Worm (Caenorhabditis elegans) whole organism, late embryonic: ENCODE results near the gene mcat-1.

Source experiments
- K02D7.2 ChIP-seq: sonication (generic microtip); optimal IDR thresholded peaks from 2 replicates; lab custom pipeline; 2017; ENCODE audit warnings: mild to moderate bottlenecking, missing genetic modification characterization, missing compliant biosample characterization
- K09A11.1 ChIP-seq: sonication (generic microtip); optimal IDR thresholded peaks from 2 replicates; lab custom pipeline; 2017; ENCODE audit warnings: antibody characterized with exemption, mild to moderate bottlenecking, missing genetic modification characterization, missing compliant biosample characterization; ENCODE audit not compliant: insufficient read depth
- ceh-14 ChIP-seq: sonication (generic microtip); optimal IDR thresholded peaks from 2 replicates; lab custom pipeline; 2016; ENCODE audit warnings: missing genotype, missing genetic modification characterization, missing compliant biosample characterization
- ceh-2 ChIP-seq: sonication (generic microtip); optimal IDR thresholded peaks from 2 replicates; lab custom pipeline; 2016; ENCODE audit warnings: missing genotype, missing genetic modification characterization, missing compliant biosample characterization
- ceh-45 ChIP-seq: fragments of 200-800 bp; sonication (Bioruptor generic); IDR thresholded peaks from 2 replicates; pipeline ENCODE4 v1.3.6; 2022; ENCODE audit warnings: missing genetic modification reagents, missing genetic modification characterization, missing compliant biosample characterization
- dmd-4 ChIP-seq: sonication (generic microtip); optimal IDR thresholded peaks from 2 replicates; lab custom pipeline; 2016; ENCODE audit warnings: borderline replicate concordance, missing genetic modification characterization, missing compliant biosample characterization
- gmeb-2 ChIP-seq: sonication (generic microtip); optimal IDR thresholded peaks from 2 replicates; lab custom pipeline; 2016; ENCODE audit warnings: missing genetic modification characterization, inconsistent platforms, missing compliant biosample characterization
- hlh-8 ChIP-seq: sonication (generic microtip); optimal IDR thresholded peaks from 2 replicates; lab custom pipeline; 2016; ENCODE audit warnings: missing genotype, missing genetic modification characterization, missing compliant biosample characterization
- lin-11 ChIP-seq: fragments of 200-800 bp; sonication (Bioruptor generic); optimal IDR thresholded peaks from 2 replicates; lab custom pipeline; 2018; ENCODE audit warnings: mild to moderate bottlenecking, missing genetic modification characterization, missing compliant biosample characterization
- madf-2 ChIP-seq: sonication (generic microtip); optimal IDR thresholded peaks from 2 replicates; lab custom pipeline; 2017; ENCODE audit warnings: missing genetic modification characterization, missing compliant biosample characterization
- mec-3 ChIP-seq: sonication (generic microtip); optimal IDR thresholded peaks from 2 replicates; lab custom pipeline; 2016; ENCODE audit warnings: borderline replicate concordance, missing genetic modification characterization, missing compliant biosample characterization
- nfya-1 ChIP-seq: sonication (generic microtip); optimal IDR thresholded peaks from 2 replicates; lab custom pipeline; 2017; ENCODE audit warnings: missing genetic modification characterization, mild to moderate bottlenecking, missing compliant biosample characterization, antibody characterized with exemption, moderate library complexity
- npax-4 ChIP-seq: sonication (generic microtip); optimal IDR thresholded peaks from 2 replicates; lab custom pipeline; 2016; ENCODE audit warnings: missing genetic modification characterization, missing compliant biosample characterization
- pag-3 ChIP-seq: sonication (generic microtip); optimal IDR thresholded peaks from 2 replicates; lab custom pipeline; 2016; ENCODE audit warnings: missing compliant biosample characterization, missing genetic modification characterization, borderline replicate concordance
- pat-9 ChIP-seq: fragments of 200-800 bp; sonication (Bioruptor generic); optimal IDR thresholded peaks from 2 replicates; lab custom pipeline; 2018; ENCODE audit warnings: mild to moderate bottlenecking, missing genetic modification characterization, moderate library complexity, missing compliant biosample characterization
- pqm-1 ChIP-seq: sonication (generic microtip); optimal IDR thresholded peaks from 2 replicates; lab custom pipeline; 2016; ENCODE audit warnings: missing genetic modification characterization, missing compliant biosample characterization
- pros-1 ChIP-seq: fragments of 150-350 bp; optimal IDR thresholded peaks from 2 replicates; lab custom pipeline; 2014; ENCODE audit warnings: missing biosample characterization, missing genetic modification reagents, missing genetic modification characterization
- ref-2 ChIP-seq: sonication (generic microtip); optimal IDR thresholded peaks from 2 replicates; lab custom pipeline; 2016; ENCODE audit warnings: missing genetic modification characterization, missing compliant biosample characterization
- sdc-2 ChIP-seq: sonication (generic microtip); optimal IDR thresholded peaks from 2 replicates; lab custom pipeline; 2016; ENCODE audit warnings: missing genotype, missing genetic modification characterization, missing compliant biosample characterization
- sox-2 ChIP-seq: fragments of 200-800 bp; sonication (Bioruptor generic); IDR thresholded peaks from 2 replicates; pipeline ENCODE4 v1.3.6; 2022; ENCODE audit warnings: missing genetic modification reagents, missing genetic modification characterization, missing compliant biosample characterization
- sox-4 ChIP-seq: sonication (generic microtip); optimal IDR thresholded peaks from 2 replicates; lab custom pipeline; 2017; ENCODE audit warnings: mild to moderate bottlenecking, missing genetic modification characterization, inconsistent platforms, missing compliant biosample characterization
- syd-9 ChIP-seq: sonication (generic microtip); optimal IDR thresholded peaks from 2 replicates; lab custom pipeline; 2016; ENCODE audit warnings: mild to moderate bottlenecking, missing genetic modification characterization, moderate library complexity, missing compliant biosample characterization
- unc-42 ChIP-seq: sonication (generic microtip); optimal IDR thresholded peaks from 2 replicates; lab custom pipeline; 2016; ENCODE audit warnings: missing genotype, missing genetic modification characterization, missing compliant biosample characterization
- unc-55 ChIP-seq: sonication (generic microtip); optimal IDR thresholded peaks from 2 replicates; lab custom pipeline; 2017; ENCODE audit warnings: missing biosample characterization, missing genetic modification reagents, missing genetic modification characterization
- unc-86 ChIP-seq: sonication (generic microtip); optimal IDR thresholded peaks from 2 replicates; lab custom pipeline; 2016; ENCODE audit warnings: missing genetic modification characterization, missing compliant biosample characterization

The mcat-1 gene

DNA sequence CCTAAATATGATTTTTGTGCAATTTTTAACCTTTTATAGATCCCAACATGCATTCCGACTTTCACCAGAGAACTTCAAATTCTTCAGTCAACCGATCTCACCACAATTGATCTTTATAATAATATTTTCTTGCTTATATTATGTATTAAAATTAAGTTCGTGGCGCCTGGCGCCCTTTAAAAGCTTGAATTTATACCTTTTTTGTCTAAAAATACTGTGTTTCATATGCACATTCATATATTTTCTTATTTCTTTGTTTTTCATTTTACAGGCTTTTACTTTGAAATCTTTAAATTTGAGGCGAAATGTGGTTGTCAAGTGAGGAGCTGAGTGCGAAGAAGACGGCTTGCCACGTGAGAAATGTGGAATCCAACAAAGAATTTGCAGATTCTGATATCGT is 46.6 kb downstream of the mcat-1 start, which contains the start of gene rpoa-49:
rpoa-49 (plus strand) TSS at position 301 of the 400 bp plus-strand sequence.
- TF ChIP-seq npax-4 (tag; lab: Kevin White, UChicago) (no peak), lin-11 (tag; lab: Kevin White, UChicago) (no peak), pag-3 (no peak)

DNA sequence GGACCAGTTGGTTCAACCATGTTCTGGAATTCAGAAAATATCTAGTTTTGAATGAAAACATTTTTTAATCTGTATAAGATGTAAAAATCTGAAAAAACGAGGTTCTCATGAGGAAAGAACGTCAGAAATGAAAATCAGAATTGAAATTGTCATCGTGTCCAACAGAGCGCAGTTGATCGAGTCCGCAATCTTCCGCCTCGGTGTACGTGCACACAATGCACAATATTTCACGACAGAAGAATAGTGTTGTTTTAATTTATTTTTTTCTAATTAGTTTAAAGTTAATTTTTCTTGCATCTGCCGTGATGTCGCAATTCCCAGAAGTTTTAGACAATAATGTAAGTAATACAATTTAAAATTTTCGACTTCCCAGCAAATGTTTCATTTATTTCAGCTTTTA is 47.7 kb downstream of the mcat-1 start, which contains the start of gene nfyc-1:
nfyc-1 (plus strand) TSS at position 268 of the 400 bp plus-strand sequence.
- peak; percentile 76 for TF ChIP-seq unc-42 (tag; lab: Kevin White, UChicago)
- TF ChIP-seq unc-55: peak; percentile 36
- no peak for TF ChIP-seq K02D7.2 (tag; lab: Kevin White, UChicago)
- peak; percentile 28 for TF ChIP-seq nfya-1
- no peak for TF ChIP-seq gmeb-2
- TF ChIP-seq ref-2 (tag; lab: Kevin White, UChicago): no peak
- TF ChIP-seq, all 69 proteins: peak for 3

DNA sequence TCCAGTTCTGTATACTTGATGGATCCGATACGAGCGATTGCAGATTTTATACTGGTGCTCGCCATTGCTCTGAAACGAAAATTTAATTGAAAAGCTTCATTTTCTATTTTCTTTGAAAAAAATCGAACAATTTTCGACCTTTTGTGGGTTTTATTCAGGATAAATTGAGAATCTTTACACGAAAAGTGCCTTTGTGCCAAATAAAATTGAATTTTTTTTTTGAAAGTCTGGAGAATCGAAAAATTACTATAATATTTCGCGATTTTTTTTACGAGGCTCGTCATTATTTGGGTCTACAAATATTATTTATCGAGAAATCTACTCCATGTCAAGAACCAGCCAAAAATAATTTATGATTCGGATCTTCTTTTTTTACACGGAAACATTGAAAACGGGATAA is 49.4 kb downstream of the mcat-1 start, which contains the start of gene F23F1.10:
F23F1.10 (minus strand) TSS at position 69 of the 400 bp plus-strand sequence.
- TF ChIP-seq mec-3 (tag; lab: Kevin White, UChicago): no peak
- no peak for TF ChIP-seq sox-2
- TF ChIP-seq madf-2: no peak
- no peak for TF ChIP-seq sox-4
- TF ChIP-seq K09A11.1 (tag; lab: Kevin White, UChicago): no peak
- TF ChIP-seq ceh-2: no peak
- no peak for TF ChIP-seq pqm-1
- no peak for TF ChIP-seq dmd-4
- TF ChIP-seq ceh-45: no peak
- TF ChIP-seq syd-9 (tag; lab: Kevin White, UChicago): no peak
- TF ChIP-seq hlh-8 (tag; lab: Kevin White, UChicago): no peak
- TF ChIP-seq ceh-14: no peak

DNA sequence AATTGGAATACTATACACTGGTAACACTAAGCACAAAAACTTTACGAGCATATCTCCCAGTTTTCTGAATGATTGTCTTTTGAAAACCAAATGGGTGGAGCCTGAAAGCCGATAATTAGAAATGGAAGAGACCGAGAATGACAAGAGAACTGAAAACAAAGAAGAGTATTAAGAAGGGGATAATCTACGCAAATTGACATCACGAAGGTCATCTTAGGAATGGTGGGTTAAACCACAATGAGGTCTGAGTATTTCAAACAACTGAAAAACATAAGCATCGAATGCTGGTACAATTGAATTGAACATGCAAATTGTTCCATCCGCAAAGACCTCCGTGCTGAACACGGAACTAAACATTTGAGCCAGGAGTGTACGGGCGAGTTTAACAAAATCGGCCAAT is 51.9 kb downstream of the mcat-1 start, which contains the start of gene spp-24:
spp-24 (minus strand) TSS at position 101 of the 400 bp plus-strand sequence.
- TF ChIP-seq pros-1 (tag; lab: Kevin White, UChicago): no peak
- no peak for TF ChIP-seq sdc-2 (tag; lab: Kevin White, UChicago)
- no peak for TF ChIP-seq pqm-1
- TF ChIP-seq pat-9: no peak
- no peak for TF ChIP-seq unc-86 (tag; lab: Kevin White, UChicago)
